Fruit fly (Drosophila melanogaster): Measurements from ENCODE around the gene nmo.

Gene nmo

dm6 chr3L:7976081-7976483, 2.8 kb upstream of the nmo start, which contains the start of the genes HP4 and CG8209:
Gene HP4 (minus strand): TSS chr3L:7976154.
Gene CG8209 (plus strand): TSS chr3L:7976406.
- TF ChIP-seq CTCF (optimal IDR thresholded peaks at IDR 0.05) (no peak), CG8478 (optimal IDR thresholded peaks at IDR 0.05) (no peak)

- TF ChIP-seq CG8478 (optimal IDR thresholded peaks at IDR 0.05), result no peak
- no peak for TF ChIP-seq CTCF (optimal IDR thresholded peaks at IDR 0.05)
Measured at dm6 chr3L:7978550-7978776, 383 bp upstream of the nmo start, which contains the start of gene Pop4. Gene Pop4 (minus strand): TSS chr3L:7978650.

dm6 chr3L:7981228-7981854, 2.5 kb downstream of the nmo start:
- TF ChIP-seq CTCF (optimal IDR thresholded peaks at IDR 0.05), result no peak
- TF ChIP-seq CG8478 (optimal IDR thresholded peaks at IDR 0.05), result no peak

- TF ChIP-seq CG8478 (optimal IDR thresholded peaks at IDR 0.05) (no peak), CTCF (optimal IDR thresholded peaks at IDR 0.05) (no peak)
Measured at dm6 chr3L:7981956-7982355, 3.1 kb downstream of the nmo start.

dm6 chr3L:7983602-7984223, 4.9 kb downstream of the nmo start:
- TF ChIP-seq CG8478 (optimal IDR thresholded peaks at IDR 0.05), result no peak
- TF ChIP-seq CTCF (optimal IDR thresholded peaks at IDR 0.05), result no peak

dm6 chr3L:7984623-7985237, 5.9 kb downstream of the nmo start:
- no peak for TF ChIP-seq CTCF (optimal IDR thresholded peaks at IDR 0.05)
- no peak for TF ChIP-seq CG8478 (optimal IDR thresholded peaks at IDR 0.05)

- TF ChIP-seq CTCF (optimal IDR thresholded peaks at IDR 0.05) (no peak), CG8478 (optimal IDR thresholded peaks at IDR 0.05) (no peak)
Measured at dm6 chr3L:7988401-7988800, 9.6 kb downstream of the nmo start.

- no peak for TF ChIP-seq CG8478 (optimal IDR thresholded peaks at IDR 0.05)
- no peak for TF ChIP-seq CTCF (optimal IDR thresholded peaks at IDR 0.05)
Measured at dm6 chr3L:7988828-7989673, 10.2 kb downstream of the nmo start.

dm6 chr3L:7990256-7990655, 11.4 kb downstream of the nmo start:
- no peak for TF ChIP-seq CTCF (optimal IDR thresholded peaks at IDR 0.05)
- no peak for TF ChIP-seq CG8478 (optimal IDR thresholded peaks at IDR 0.05)

dm6 chr3L:7992854-7993253, 14.0 kb downstream of the nmo start:
- TF ChIP-seq CTCF (optimal IDR thresholded peaks at IDR 0.05) (no peak), CG8478 (optimal IDR thresholded peaks at IDR 0.05) (no peak)

dm6 chr3L:7993570-7994319, 14.9 kb downstream of the nmo start:
- TF ChIP-seq CTCF (optimal IDR thresholded peaks at IDR 0.05) (no peak), CG8478 (optimal IDR thresholded peaks at IDR 0.05) (no peak)

- TF ChIP-seq CG8478 (optimal IDR thresholded peaks at IDR 0.05) (no peak), CTCF (optimal IDR thresholded peaks at IDR 0.05) (no peak)
Measured at dm6 chr3L:7996364-7996763, 17.5 kb downstream of the nmo start.

- TF ChIP-seq CG8478 (optimal IDR thresholded peaks at IDR 0.05) (no peak), CTCF (optimal IDR thresholded peaks at IDR 0.05) (no peak)
Measured at dm6 chr3L:7999933-8000332, 21.1 kb downstream of the nmo start.

- no peak for TF ChIP-seq CG8478 (optimal IDR thresholded peaks at IDR 0.05)
- no peak for TF ChIP-seq CTCF (optimal IDR thresholded peaks at IDR 0.05)
Measured at dm6 chr3L:8001057-8001597, 22.3 kb downstream of the nmo start.

dm6 chr3L:8005770-8006169, 26.9 kb downstream of the nmo start:
- TF ChIP-seq CTCF (optimal IDR thresholded peaks at IDR 0.05), result no peak
- no peak for TF ChIP-seq CG8478 (optimal IDR thresholded peaks at IDR 0.05)
